Fruit fly (Drosophila melanogaster) whole organism, embryonic: ENCODE data around the gene CG10477.

Source experiments
- BEAF-32 ChIP-seq: fragments of 200-800 bp; sonication (Bioruptor generic); optimal IDR thresholded peaks from 3 replicates; lab custom pipeline; 2017; ENCODE audit warnings: missing biosample characterization, missing genetic modification characterization, mild to moderate bottlenecking, moderate library complexity, missing genetic modification reagents
- CG10209 ChIP-seq: fragments of 200-800 bp; sonication (Bioruptor generic); optimal IDR thresholded peaks from 3 replicates; lab custom pipeline; 2017; ENCODE audit warnings: missing biosample characterization, mild to moderate bottlenecking, missing genetic modification characterization, missing genetic modification reagents
- CG10565 ChIP-seq: fragments of 200-800 bp; sonication (Bioruptor generic); optimal IDR thresholded peaks from 3 replicates; lab custom pipeline; 2016; ENCODE audit warnings: missing biosample characterization, mild to moderate bottlenecking, missing genetic modification characterization
- CG11085 ChIP-seq: fragments of 200-800 bp; sonication (Bioruptor generic); IDR thresholded peaks from 2 replicates; pipeline ENCODE4 v1.3.6; 2022; ENCODE audit warnings: missing biosample characterization, missing genetic modification characterization
- CG1233 ChIP-seq: fragments of 200-800 bp; sonication (Bioruptor generic); optimal IDR thresholded peaks from 4 replicates; lab custom pipeline; 2018; ENCODE audit warnings: missing biosample characterization, mild to moderate bottlenecking, missing genetic modification characterization
- CG14965 ChIP-seq: fragments of 200-800 bp; sonication (Bioruptor generic); optimal IDR thresholded peaks from 2 replicates; lab custom pipeline; 2016; ENCODE audit warnings: missing biosample characterization, missing genetic modification characterization, borderline replicate concordance
- CG15514 ChIP-seq: fragments of 200-800 bp; sonication (Bioruptor generic); optimal IDR thresholded peaks from 3 replicates; lab custom pipeline; 2017; ENCODE audit warnings: missing biosample characterization, missing genetic modification characterization, mild to moderate bottlenecking, moderate library complexity, missing genetic modification reagents
- CG15601 ChIP-seq: fragments of 200-800 bp; sonication (Bioruptor generic); optimal IDR thresholded peaks from 3 replicates; lab custom pipeline; 2019; ENCODE audit warnings: missing biosample characterization, mild to moderate bottlenecking, missing genetic modification characterization, moderate library complexity
- CG1603 ChIP-seq: fragments of 200-800 bp; sonication (Bioruptor generic); optimal IDR thresholded peaks from 2 replicates; lab custom pipeline; 2019; ENCODE audit warnings: missing biosample characterization, mild to moderate bottlenecking, missing genetic modification characterization, moderate library complexity
- CG16779 ChIP-seq: fragments of 200-800 bp; sonication (Bioruptor generic); IDR thresholded peaks from 2 replicates; pipeline ENCODE4 v1.3.6; 2022; ENCODE audit warnings: missing biosample characterization, missing genetic modification characterization
- CG17328 ChIP-seq: fragments of 200-800 bp; sonication (Bioruptor generic); IDR thresholded peaks from 2 replicates; pipeline ENCODE4 v1.3.6; 2022; ENCODE audit warnings: missing biosample characterization, missing genetic modification characterization
- CG17385 ChIP-seq: fragments of 200-800 bp; sonication (Bioruptor generic); optimal IDR thresholded peaks from 3 replicates; lab custom pipeline; 2018; ENCODE audit warnings: missing biosample characterization, mild to moderate bottlenecking, missing genetic modification characterization
- CG17829 ChIP-seq: fragments of 200-800 bp; optimal IDR thresholded peaks from 2 replicates; lab custom pipeline; 2019; ENCODE audit warnings: missing biosample characterization, mild to moderate bottlenecking, missing genetic modification characterization, moderate library complexity
- CG18262 ChIP-seq: fragments of 200-800 bp; optimal IDR thresholded peaks from 3 replicates; lab custom pipeline; 2019; ENCODE audit warnings: missing biosample characterization, mild to moderate bottlenecking, missing genetic modification characterization, moderate library complexity
- CG2199 ChIP-seq: fragments of 200-800 bp; sonication (Bioruptor generic); IDR thresholded peaks from 3 replicates; pipeline ENCODE4 v1.3.6; 2022; ENCODE audit warnings: missing biosample characterization, missing genetic modification characterization
- CG2678 ChIP-seq: fragments of 200-800 bp; sonication (Bioruptor generic); optimal IDR thresholded peaks from 3 replicates; lab custom pipeline; 2019; ENCODE audit warnings: missing biosample characterization, mild to moderate bottlenecking, missing genetic modification characterization, moderate library complexity
- CG2712 ChIP-seq: fragments of 200-800 bp; optimal IDR thresholded peaks from 3 replicates; lab custom pipeline; 2019; ENCODE audit warnings: missing biosample characterization, mild to moderate bottlenecking, missing genetic modification characterization, moderate library complexity
- CG3065 ChIP-seq: fragments of 200-800 bp; sonication (Bioruptor generic); optimal IDR thresholded peaks from 2 replicates; lab custom pipeline; 2016; ENCODE audit warnings: missing biosample characterization, missing genetic modification characterization
- CG32532 ChIP-seq: fragments of 200-800 bp; sonication (Bioruptor generic); IDR thresholded peaks from 2 replicates; pipeline ENCODE4 v1.3.6; 2022; ENCODE audit warnings: missing biosample characterization, missing genetic modification characterization
- CG4730 ChIP-seq: fragments of 200-800 bp; sonication (Bioruptor generic); IDR thresholded peaks from 2 replicates; pipeline ENCODE4 v1.3.6; 2022; ENCODE audit warnings: missing biosample characterization, missing genetic modification characterization
- CG5180 ChIP-seq: fragments of 200-800 bp; sonication (Bioruptor generic); optimal IDR thresholded peaks from 3 replicates; lab custom pipeline; 2017; ENCODE audit warnings: missing biosample characterization, missing genetic modification characterization, mild to moderate bottlenecking, moderate library complexity, missing genetic modification reagents
- CG7556 ChIP-seq: fragments of 200-800 bp; sonication (Bioruptor generic); optimal IDR thresholded peaks from 2 replicates; lab custom pipeline; 2017; ENCODE audit warnings: missing biosample characterization, mild to moderate bottlenecking, missing genetic modification characterization
- CG8924 ChIP-seq: fragments of 200-800 bp; optimal IDR thresholded peaks from 3 replicates; lab custom pipeline; 2019; ENCODE audit warnings: missing biosample characterization, mild to moderate bottlenecking, missing genetic modification characterization, moderate library complexity
- CG9727 ChIP-seq: fragments of 200-800 bp; sonication (Bioruptor generic); optimal IDR thresholded peaks from 3 replicates; lab custom pipeline; 2017; ENCODE audit warnings: missing biosample characterization, mild to moderate bottlenecking, missing genetic modification characterization
- Dll ChIP-seq: fragments of 200-800 bp; sonication (Bioruptor generic); IDR thresholded peaks from 4 replicates; pipeline ENCODE4 v1.3.6; 2022; ENCODE audit warnings: missing biosample characterization, missing genetic modification characterization; ENCODE audit not compliant: partially characterized antibody
- E2f2 ChIP-seq: fragments of 200-800 bp; sonication (Bioruptor generic); IDR thresholded peaks from 2 replicates; pipeline ENCODE4 v1.3.6; 2022; ENCODE audit warnings: missing biosample characterization, missing genetic modification characterization
- Med ChIP-seq: fragments of 200-800 bp; sonication (Bioruptor generic); peaks from one replicate; lab custom pipeline; 2016; ENCODE audit warnings: missing biosample characterization, missing genetic modification characterization, mild to moderate bottlenecking, inconsistent platforms, moderate library complexity
- Mrtf ChIP-seq: fragments of 200-800 bp; sonication (Bioruptor generic); IDR thresholded peaks from 3 replicates; pipeline ENCODE4 v1.3.6; 2022; ENCODE audit warnings: missing biosample characterization, missing genetic modification characterization
- Nf-YB ChIP-seq: fragments of 200-800 bp; sonication (Bioruptor generic); optimal IDR thresholded peaks from 3 replicates; lab custom pipeline; 2019; ENCODE audit warnings: missing biosample characterization, mild to moderate bottlenecking, missing genetic modification characterization, moderate library complexity
- NfI ChIP-seq: fragments of 200-800 bp; sonication (Bioruptor generic); optimal IDR thresholded peaks from 3 replicates; lab custom pipeline; 2018; ENCODE audit warnings: missing biosample characterization, mild to moderate bottlenecking, missing genetic modification characterization, moderate library complexity
- Rx ChIP-seq: fragments of 200-800 bp; sonication (Bioruptor generic); IDR thresholded peaks from 2 replicates; pipeline ENCODE4 v1.3.6; 2022; ENCODE audit warnings: missing biosample characterization, missing genetic modification characterization
- Trl ChIP-seq, 3 experiments: fragments of >200 bp in 2 of 3; fragments of 200-800 bp in 1 of 3; sonication (Bioruptor generic) in 1 of 3; optimal IDR thresholded peaks; 2 replicates in 1 of 3; 3 replicates in 2 of 3; lab custom pipeline; 2016 to 2017; ENCODE audit warnings: missing biosample characterization in 1 of 3, missing genetic modification characterization in 1 of 3
- Xrp1 ChIP-seq: fragments of 200-800 bp; sonication (Bioruptor generic); IDR thresholded peaks from 2 replicates; pipeline ENCODE4 v1.3.6; 2022; ENCODE audit warnings: missing biosample characterization, missing genetic modification characterization
- chm ChIP-seq: fragments of 200-800 bp; sonication (Bioruptor generic); IDR thresholded peaks from 2 replicates; pipeline ENCODE4 v1.3.6; 2022; ENCODE audit warnings: missing biosample characterization, missing genetic modification characterization
- ci ChIP-seq: fragments of 200-800 bp; sonication (Bioruptor generic); IDR thresholded peaks from 3 replicates; pipeline ENCODE4 v1.3.6; 2022; ENCODE audit warnings: missing biosample characterization, missing genetic modification characterization
- da ChIP-seq: fragments of 200-800 bp; sonication (Bioruptor generic); optimal IDR thresholded peaks from 2 replicates; lab custom pipeline; 2016; ENCODE audit warnings: missing biosample characterization, missing genetic modification characterization
- danr ChIP-seq: fragments of 200-800 bp; sonication (Bioruptor generic); IDR thresholded peaks from 2 replicates; pipeline ENCODE4 v1.3.6; 2022; ENCODE audit warnings: missing biosample characterization, missing genetic modification characterization
- dmrt11E ChIP-seq: fragments of 200-800 bp; sonication (Bioruptor generic); optimal IDR thresholded peaks from 3 replicates; lab custom pipeline; 2018; ENCODE audit warnings: missing biosample characterization, mild to moderate bottlenecking, missing genetic modification characterization, moderate library complexity
- exex ChIP-seq: fragments of 200-800 bp; sonication (Bioruptor generic); optimal IDR thresholded peaks from 4 replicates; lab custom pipeline; 2018; ENCODE audit warnings: missing biosample characterization, mild to moderate bottlenecking, missing genetic modification characterization, moderate library complexity
- gcm2 ChIP-seq: fragments of 200-800 bp; sonication (Bioruptor generic); optimal IDR thresholded peaks from 2 replicates; lab custom pipeline; 2016; ENCODE audit warnings: missing biosample characterization, missing genetic modification characterization
- hth ChIP-seq: fragments of >200 bp; optimal IDR thresholded peaks from 2 replicates; lab custom pipeline; 2017; ENCODE audit warnings: inconsistent platforms
- lmd ChIP-seq: fragments of 200-800 bp; sonication (Bioruptor generic); IDR thresholded peaks from 2 replicates; pipeline ENCODE4 v1.3.6; 2022; ENCODE audit warnings: missing biosample characterization, missing genetic modification characterization
- lola ChIP-seq, 3 experiments: fragments of >200 bp in 2 of 3; fragments of 200-800 bp in 1 of 3; sonication (Bioruptor generic) in 1 of 3; optimal IDR thresholded peaks; 2 replicates each; lab custom pipeline; 2017 to 2019; ENCODE audit warnings: missing biosample characterization in 3 of 3, missing genetic modification characterization in 3 of 3, mild to moderate bottlenecking in 1 of 3, moderate library complexity in 1 of 3
- maf-S ChIP-seq: fragments of 200-800 bp; sonication (Bioruptor generic); optimal IDR thresholded peaks from 2 replicates; lab custom pipeline; 2016; ENCODE audit warnings: missing biosample characterization, missing genetic modification characterization
- nmo ChIP-seq: fragments of 200-800 bp; sonication (Bioruptor generic); optimal IDR thresholded peaks from 2 replicates; lab custom pipeline; 2018; ENCODE audit warnings: missing biosample characterization, mild to moderate bottlenecking, missing genetic modification characterization, moderate library complexity
- ranshi ChIP-seq: fragments of 200-800 bp; sonication (Bioruptor generic); IDR thresholded peaks from 2 replicates; pipeline ENCODE4 v1.3.6; 2022; ENCODE audit warnings: missing biosample characterization, missing genetic modification characterization
- row ChIP-seq: fragments of 200-800 bp; sonication (Bioruptor generic); IDR thresholded peaks from 3 replicates; pipeline ENCODE4 v1.3.6; 2022; ENCODE audit warnings: missing biosample characterization, missing genetic modification characterization
- sens ChIP-seq: fragments of 200-800 bp; sonication (Bioruptor generic); peaks from one replicate; lab custom pipeline; 2016; ENCODE audit warnings: missing biosample characterization, missing genetic modification characterization
- vvl ChIP-seq: fragments of 200-800 bp; sonication (Bioruptor generic); IDR thresholded peaks from 2 replicates; pipeline ENCODE4 v1.3.6; 2022; ENCODE audit warnings: missing biosample characterization, missing genetic modification characterization

CG10477 gene

DNA sequence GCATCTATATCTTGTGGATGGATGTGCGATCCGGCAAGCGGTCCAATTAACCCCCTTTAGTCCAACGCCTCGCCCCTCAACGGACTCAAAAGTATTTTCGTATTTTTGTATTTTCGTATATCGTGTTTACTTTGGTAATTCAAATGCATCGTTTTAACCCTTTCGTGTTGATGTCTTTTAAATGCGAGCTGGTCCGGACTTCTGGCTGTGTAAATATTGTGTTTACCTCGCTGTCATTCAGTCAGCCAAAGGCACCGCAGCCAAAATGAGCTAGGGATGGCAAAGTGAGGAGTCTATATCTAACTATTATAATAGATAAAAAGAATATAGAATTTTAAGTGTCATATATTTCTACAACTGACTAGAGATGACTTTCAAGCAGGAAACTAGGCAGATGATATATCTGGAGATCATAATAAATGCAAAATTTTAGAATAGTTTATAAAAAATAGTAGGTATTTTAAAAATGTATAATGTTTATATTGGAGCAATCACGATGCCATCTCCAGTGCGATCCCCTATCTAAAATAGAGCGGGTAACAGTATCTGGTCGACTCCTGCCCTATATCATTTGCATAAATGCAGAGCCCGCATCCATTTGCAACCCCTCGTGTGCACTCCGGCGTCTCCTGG is 50.7 kb downstream of the CG10477 start (continued):
- TF ChIP-seq CG10565 (GFP tag; lab: Kevin White, UChicago): no peak
- 0 out of 3 replicates have a peak, but pooled peaks have one; percentile 41 for TF ChIP-seq ci (GFP tag; lab: Robert Waterston, UW)
- TF ChIP-seq nmo (GFP tag; lab: Kevin White, UChicago): peak; percentile 13
- TF ChIP-seq CG9727 (GFP tag; lab: Kevin White, UChicago): peak; percentile 34
- TF ChIP-seq Rx: no peak
- peak; percentile 18 for TF ChIP-seq CG17829 (tag; lab: Kevin White, UChicago)
- TF ChIP-seq maf-S (GFP tag; lab: Kevin White, UChicago): no peak
- no peak for TF ChIP-seq CG32532
- no peak for TF ChIP-seq Nf-YB (GFP tag; lab: Kevin White, UChicago)
- peak; percentile 64 for TF ChIP-seq Med
- peak; percentile 16 for TF ChIP-seq CG10209 (GFP tag; lab: Kevin White, UChicago)
- no peak for TF ChIP-seq CG5180 (GFP tag; lab: Kevin White, UChicago)
- peak; percentile 36; the same call in 1 of the 2 replicates for TF ChIP-seq CG17328 (GFP tag; lab: Robert Waterston, UW)
- no peak for TF ChIP-seq Trl (optimal IDR thresholded peaks at IDR 0.05; lab: Kevin White, UChicago)
- no peak for TF ChIP-seq Trl (GFP tag; optimal IDR thresholded peaks at IDR 0.05; lab: Kevin White, UChicago)
- peak; percentile 69 for TF ChIP-seq Xrp1
- no peak for TF ChIP-seq da
- TF ChIP-seq exex (tag; lab: Kevin White, UChicago): no peak
- TF ChIP-seq vvl: peak; percentile 33; the same call in 1 of the 2 replicates
- TF ChIP-seq CG2199 (GFP tag; lab: Robert Waterston, UW): no peak
- TF ChIP-seq CG15514 (GFP tag; lab: Kevin White, UChicago): no peak
- TF ChIP-seq CG4730 (GFP tag; lab: Robert Waterston, UW): no peak
- no peak for TF ChIP-seq CG17385 (GFP tag; lab: Kevin White, UChicago)
- no peak for TF ChIP-seq NfI (GFP tag; lab: Kevin White, UChicago)
- TF ChIP-seq CG18262: peak; percentile 36
- TF ChIP-seq CG14965 (GFP tag; lab: Kevin White, UChicago): no peak
- TF ChIP-seq chm (GFP tag; lab: Robert Waterston, UW): 0 out of 2 replicates have a peak, but pooled peaks have one; percentile 31
- TF ChIP-seq row (GFP tag; lab: Robert Waterston, UW): peak; percentile 62; the same call in 2 of the 3 replicates
- peak; percentile 42; the same call in 2 of the 4 replicates for TF ChIP-seq Dll
- peak in 1 of 3 experiments; percentile 42 for TF ChIP-seq lola (GFP tag; optimal IDR thresholded peaks at IDR 0.05; lab: Kevin White, UChicago)
- no peak for TF ChIP-seq gcm2
- TF ChIP-seq CG1233 (GFP tag; lab: Kevin White, UChicago): peak; percentile 26
- no peak for TF ChIP-seq CG1603 (tag; lab: Kevin White, UChicago)
- TF ChIP-seq CG16779: no peak
- TF ChIP-seq CG11085 (GFP tag; lab: Robert Waterston, UW): no peak
- peak; percentile 28 for TF ChIP-seq CG2712 (tag; lab: Kevin White, UChicago)
- TF ChIP-seq hth (lab: Kevin White, UChicago): peak; percentile 21
- peak; percentile 47 for TF ChIP-seq dmrt11E
- peak; percentile 50 for TF ChIP-seq BEAF-32 (GFP tag; lab: Kevin White, UChicago)
- peak; percentile 39 for TF ChIP-seq sens (GFP tag; lab: Kevin White, UChicago)
- TF ChIP-seq CG8924 (tag; lab: Kevin White, UChicago): peak; percentile 16
- TF ChIP-seq CG7556: no peak
- TF ChIP-seq Mrtf: no peak
- TF ChIP-seq danr (GFP tag; lab: Robert Waterston, UW): no peak
- no peak for TF ChIP-seq lmd (GFP tag; lab: Robert Waterston, UW)
- TF ChIP-seq E2f2 (GFP tag; lab: Robert Waterston, UW): no peak
- peak; percentile 30 for TF ChIP-seq CG2678 (tag; lab: Kevin White, UChicago)
- TF ChIP-seq CG15601 (tag; lab: Kevin White, UChicago): peak; percentile 14
- no peak for TF ChIP-seq ranshi
- TF ChIP-seq CG3065 (GFP tag; lab: Kevin White, UChicago): no peak
